Fruit fly (Drosophila melanogaster): ENCODE data around the gene PpD3.
A peak's percentile ranks its signal among the peaks of the same experiment; 100 is the strongest.

Gene PpD3

DNA sequence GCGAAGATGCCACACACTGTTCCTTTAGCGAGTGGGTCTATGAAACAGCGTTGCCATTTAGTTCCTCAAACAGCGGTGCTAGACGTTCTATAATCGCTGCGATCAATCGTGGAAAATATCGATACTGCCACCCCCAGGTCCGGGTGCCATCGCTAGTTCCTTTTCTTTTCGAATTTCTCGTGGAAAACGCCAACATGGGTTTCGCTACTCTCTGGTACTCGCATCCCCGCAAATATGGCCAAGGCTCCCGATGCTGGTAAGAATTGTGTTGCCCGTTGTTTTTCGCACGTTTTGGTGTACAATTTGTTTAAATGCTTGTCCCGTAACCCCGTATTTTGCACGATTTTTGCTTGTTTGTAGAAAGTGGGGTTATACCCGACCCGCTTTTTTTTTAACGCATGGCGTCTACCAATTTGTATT is 30.3 kb downstream of the PpD3 start, which contains the start of gene RpS29 (continued):
- TF ChIP-seq tin (GFP tag; optimal IDR thresholded peaks at IDR 0.05) (peak; percentile 74), ara (GFP tag; IDR thresholded peaks at IDR 0.05) (peak; percentile 60; the same call in 1 of the 2 replicates), CG3838 (GFP tag; optimal IDR thresholded peaks at IDR 0.05) (no peak), twi (tag; optimal IDR thresholded peaks at IDR 0.05) (peak; percentile 27), CG13296 (GFP tag; optimal IDR thresholded peaks at IDR 0.05) (peak; percentile 90), CG3065 (GFP tag; optimal IDR thresholded peaks at IDR 0.05) (peak; percentile 29), dm (GFP tag; optimal IDR thresholded peaks at IDR 0.05) (peak; percentile 97), Ada2b (GFP tag; IDR thresholded peaks at IDR 0.05) (peak; percentile 76), CG18619 (GFP tag; optimal IDR thresholded peaks at IDR 0.05) (peak; percentile 83), CG11696 (GFP tag; IDR thresholded peaks at IDR 0.05) (no peak), CG32767 (GFP tag; IDR thresholded peaks at IDR 0.05) (peak; percentile 57; the same call in 1 of the 2 replicates), CG1529 (GFP tag; optimal IDR thresholded peaks at IDR 0.05) (peak; percentile 32), ato (GFP tag; IDR thresholded peaks at IDR 0.05; ENCODE audit: partially characterized antibody) (peak; percentile 88), B-H1 (GFP tag; IDR thresholded peaks at IDR 0.05) (peak; percentile 48; the same call in 1 of the 3 replicates), gro (GFP tag; optimal IDR thresholded peaks at IDR 0.05) (peak; percentile 92), CG16863 (GFP tag; optimal IDR thresholded peaks at IDR 0.05) (peak; percentile 77), CTCF (GFP tag; optimal IDR thresholded peaks at IDR 0.05) (peak; percentile 46), CG4424 (GFP tag; optimal IDR thresholded peaks at IDR 0.05) (peak; percentile 70), gcm (GFP tag; optimal IDR thresholded peaks at IDR 0.05) (peak; percentile 74), CG11456 (GFP tag; IDR thresholded peaks at IDR 0.05) (peak; percentile 95), ham (GFP tag; IDR thresholded peaks at IDR 0.05) (no peak), tgo (GFP tag; IDR thresholded peaks at IDR 0.05) (peak; percentile 65), repo (GFP tag; optimal IDR thresholded peaks at IDR 0.05) (peak; percentile 71), fd102C (GFP tag; optimal IDR thresholded peaks at IDR 0.05) (no peak), dpn (GFP tag; optimal IDR thresholded peaks at IDR 0.05) (peak; percentile 86 to 90), CG14860 (GFP tag; IDR thresholded peaks at IDR 0.05; ENCODE audit: partially characterized antibody) (peak; percentile 79), CG17328 (GFP tag; IDR thresholded peaks at IDR 0.05) (peak; percentile 74), corto (GFP tag; optimal IDR thresholded peaks at IDR 0.05) (no peak), jigr1 (GFP tag; IDR thresholded peaks at IDR 0.05) (no peak), Antp (GFP tag; optimal IDR thresholded peaks at IDR 0.05) (peak; percentile 91), kay (GFP tag; optimal IDR thresholded peaks at IDR 0.05) (peak; percentile 32), CHES-1-like (GFP tag; optimal IDR thresholded peaks at IDR 0.05) (peak; percentile 93), CG1792 (GFP tag; optimal IDR thresholded peaks at IDR 0.05) (peak; percentile 81), org-1 (GFP tag; optimal IDR thresholded peaks at IDR 0.05) (peak; percentile 15), jumu (GFP tag; optimal IDR thresholded peaks at IDR 0.05) (peak; percentile 88), pho (GFP tag; optimal IDR thresholded peaks at IDR 0.05) (peak; percentile 89), CG6765 (GFP tag; optimal IDR thresholded peaks at IDR 0.05) (peak; percentile 83), caup (GFP tag; optimal IDR thresholded peaks at IDR 0.05; ENCODE audit: severe bottlenecking) (peak; percentile 92), HmgD (GFP tag; optimal IDR thresholded peaks at IDR 0.05) (peak; percentile 92), CG6683 (GFP tag; optimal IDR thresholded peaks at IDR 0.05) (peak; percentile 73), CG7372 (GFP tag; IDR thresholded peaks at IDR 0.05) (peak; percentile 77), ash1 (GFP tag; optimal IDR thresholded peaks at IDR 0.05) (peak; percentile 89), jing (GFP tag; optimal IDR thresholded peaks at IDR 0.05) (no peak), Mad (GFP tag; optimal IDR thresholded peaks at IDR 0.05) (peak; percentile 85), CG2712 (tag; optimal IDR thresholded peaks at IDR 0.05) (peak; percentile 73), E2f1 (GFP tag; IDR thresholded peaks at IDR 0.05) (peak; percentile 60), B-H2 (GFP tag; optimal IDR thresholded peaks at IDR 0.05) (peak; percentile 95), nmo (GFP tag; optimal IDR thresholded peaks at IDR 0.05) (peak; percentile 78), croc (GFP tag; conservative IDR thresholded peaks at IDR 0.05) (0 out of 3 replicates have a peak, but pooled peaks have one; percentile 32), Gug (GFP tag; IDR thresholded peaks at IDR 0.05) (peak; percentile 87), klu (GFP tag; IDR thresholded peaks at IDR 0.05) (peak; percentile 31; the same call in 1 of the 2 replicates), fu2 (GFP tag; optimal IDR thresholded peaks at IDR 0.05) (peak; percentile 84)

Measured in whole organism, embryonic.